Fruit fly (Drosophila melanogaster): ENCODE measurements around the gene CG43050.

Gene CG43050

DNA sequence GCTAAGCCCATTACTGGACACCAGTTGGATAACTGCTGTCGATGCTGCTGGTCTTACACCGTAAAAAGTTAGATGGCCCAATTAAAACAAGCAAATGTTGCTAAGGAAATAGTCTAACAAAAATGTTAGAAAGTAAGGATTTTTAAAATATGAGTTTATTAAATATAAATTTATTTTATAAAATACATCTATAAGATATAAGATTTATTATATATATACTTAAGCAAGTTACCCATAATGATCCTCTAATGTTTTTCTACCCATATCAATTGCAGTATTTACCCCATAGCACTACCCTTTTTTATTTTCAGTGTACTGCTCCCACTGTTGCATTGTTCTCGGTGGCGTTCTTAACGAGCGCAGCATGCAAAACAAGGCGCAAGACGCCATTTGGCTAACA, 27.2 kb downstream of the CG43050 start:
- TF ChIP-seq pan (optimal IDR thresholded peaks at IDR 0.05) (no peak), Dll (optimal IDR thresholded peaks at IDR 0.05) (no peak), usp (GFP tag; optimal IDR thresholded peaks at IDR 0.05) (no peak), EcR (GFP tag; optimal IDR thresholded peaks at IDR 0.05) (no peak), CG8478 (optimal IDR thresholded peaks at IDR 0.05) (no peak), psq (optimal IDR thresholded peaks at IDR 0.05) (no peak)

DNA sequence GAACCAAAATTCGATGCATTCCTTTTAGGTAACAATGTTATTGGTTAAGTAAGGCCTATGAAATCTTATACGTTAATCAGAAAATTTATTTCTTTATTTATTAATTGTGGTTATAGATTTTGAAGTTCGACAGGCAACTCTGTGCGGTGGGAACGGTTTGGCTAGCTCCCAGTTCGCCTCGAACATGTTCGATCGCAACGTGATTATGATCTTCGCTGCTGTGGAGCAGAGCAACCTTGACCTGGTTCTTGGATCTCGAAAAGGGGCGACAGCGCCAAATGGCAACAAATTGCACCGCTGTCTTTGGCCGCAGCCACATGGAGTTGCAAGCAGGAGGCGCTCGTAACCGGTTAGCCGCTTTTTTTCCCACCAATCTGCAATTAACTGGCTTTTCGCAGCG, 35.2 kb downstream of the CG43050 start:
- no peak for TF ChIP-seq psq (optimal IDR thresholded peaks at IDR 0.05)
- no peak for TF ChIP-seq CG8478 (optimal IDR thresholded peaks at IDR 0.05)
- TF ChIP-seq pan (optimal IDR thresholded peaks at IDR 0.05): no peak
- no peak for TF ChIP-seq usp (GFP tag; optimal IDR thresholded peaks at IDR 0.05)
- TF ChIP-seq EcR (GFP tag; optimal IDR thresholded peaks at IDR 0.05): no peak
- no peak for TF ChIP-seq Dll (optimal IDR thresholded peaks at IDR 0.05)

DNA sequence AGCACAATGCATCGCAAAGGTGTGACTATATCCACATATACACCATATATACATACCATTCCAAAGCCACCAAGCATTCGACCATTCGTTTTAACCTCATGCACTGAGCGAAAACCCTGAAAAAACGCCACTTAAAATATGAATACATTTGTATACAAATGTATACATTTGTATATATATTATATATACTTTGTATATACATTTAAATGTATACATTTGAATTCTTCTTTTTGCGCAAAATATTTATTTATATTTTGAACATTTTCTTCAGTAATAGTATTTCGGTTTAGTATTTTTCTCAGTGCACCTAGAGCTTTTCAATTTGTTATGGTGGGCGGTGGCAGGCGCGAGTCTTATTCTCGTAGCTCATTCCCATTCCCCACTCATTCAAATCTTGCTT, 37.3 kb downstream of the CG43050 start:
- no peak for TF ChIP-seq Dll (optimal IDR thresholded peaks at IDR 0.05)
- TF ChIP-seq EcR (GFP tag; optimal IDR thresholded peaks at IDR 0.05): no peak
- no peak for TF ChIP-seq usp (GFP tag; optimal IDR thresholded peaks at IDR 0.05)
- no peak for TF ChIP-seq CG8478 (optimal IDR thresholded peaks at IDR 0.05)
- no peak for TF ChIP-seq pan (optimal IDR thresholded peaks at IDR 0.05)
- TF ChIP-seq psq (optimal IDR thresholded peaks at IDR 0.05): no peak

- TF ChIP-seq CG8478 (optimal IDR thresholded peaks at IDR 0.05) (no peak), EcR (GFP tag; optimal IDR thresholded peaks at IDR 0.05) (no peak), Dll (optimal IDR thresholded peaks at IDR 0.05) (no peak), usp (GFP tag; optimal IDR thresholded peaks at IDR 0.05) (no peak)
Measured at dm6 chr2L:13157903-13158302, 38.8 kb downstream of the CG43050 start.

dm6 chr2L:13158510-13158909, 39.4 kb downstream of the CG43050 start, which contains the start of gene Pk34A:
Gene Pk34A, plus strand, starts transcription at chr2L:13158810.
- TF ChIP-seq usp (GFP tag; optimal IDR thresholded peaks at IDR 0.05) (no peak), psq (optimal IDR thresholded peaks at IDR 0.05) (no peak), EcR (GFP tag; optimal IDR thresholded peaks at IDR 0.05) (no peak), pan (optimal IDR thresholded peaks at IDR 0.05) (no peak), CG8478 (optimal IDR thresholded peaks at IDR 0.05) (no peak), Dll (optimal IDR thresholded peaks at IDR 0.05) (no peak)

dm6 chr2L:13160227-13160626, 41.1 kb downstream of the CG43050 start, which contains the start of gene kmg:
Gene kmg, plus strand, starts transcription at chr2L:13160527.
- TF ChIP-seq pan (optimal IDR thresholded peaks at IDR 0.05) (no peak), CG8478 (optimal IDR thresholded peaks at IDR 0.05) (no peak), Dll (optimal IDR thresholded peaks at IDR 0.05) (no peak)

dm6 chr2L:13164994-13165801, 46.1 kb downstream of the CG43050 start, which contains the start of gene Sirt1:
Gene Sirt1, plus strand, starts transcription at chr2L:13165564.
- TF ChIP-seq usp (GFP tag; optimal IDR thresholded peaks at IDR 0.05): no peak
- no peak for TF ChIP-seq psq (optimal IDR thresholded peaks at IDR 0.05)
- no peak for TF ChIP-seq pan (optimal IDR thresholded peaks at IDR 0.05)
- no peak for TF ChIP-seq CG8478 (optimal IDR thresholded peaks at IDR 0.05)

- no peak for TF ChIP-seq usp (GFP tag; optimal IDR thresholded peaks at IDR 0.05)
- no peak for TF ChIP-seq pan (optimal IDR thresholded peaks at IDR 0.05)
- TF ChIP-seq CG8478 (optimal IDR thresholded peaks at IDR 0.05): no peak
- TF ChIP-seq psq (optimal IDR thresholded peaks at IDR 0.05): peak; percentile 30
- TF ChIP-seq EcR (GFP tag; optimal IDR thresholded peaks at IDR 0.05): no peak
- no peak for TF ChIP-seq Dll (optimal IDR thresholded peaks at IDR 0.05)
Measured at dm6 chr2L:13165802-13166347, 46.8 kb downstream of the CG43050 start, which contains the start of gene DnaJ-H. Gene DnaJ-H, minus strand, starts transcription at chr2L:13166072.

Data from whole organism.